Fruit fly (Drosophila melanogaster) whole organism, prepupa: ENCODE results near the gene CG43897.
A peak's percentile ranks its signal among the peaks of the same experiment; 100 is the strongest.

ENCODE experiments used
- CG10631 ChIP-seq: fragments of 200-800 bp; sonication (Bioruptor generic); optimal IDR thresholded peaks from 2 replicates; lab custom pipeline; 2016; ENCODE audit warnings: missing biosample characterization, missing genetic modification characterization
- CG11294 ChIP-seq: fragments of 200-800 bp; sonication (Bioruptor generic); IDR thresholded peaks from 2 replicates; pipeline ENCODE4 v1.3.6; 2022; ENCODE audit warnings: missing biosample characterization, missing genetic modification characterization
- CG11762 ChIP-seq: fragments of 200-800 bp; sonication (Bioruptor generic); optimal IDR thresholded peaks from 3 replicates; lab custom pipeline; 2016; ENCODE audit warnings: missing biosample characterization, missing genetic modification characterization; ENCODE audit not compliant: insufficient read depth
- CG11902 ChIP-seq: fragments of 200-800 bp; sonication (Bioruptor generic); optimal IDR thresholded peaks from 3 replicates; lab custom pipeline; 2016; ENCODE audit warnings: missing biosample characterization, missing genetic modification characterization
- CG15336 ChIP-seq: fragments of 200-800 bp; sonication (Bioruptor generic); IDR thresholded peaks from 2 replicates; pipeline ENCODE4 v1.3.6; 2022; ENCODE audit warnings: missing biosample characterization, missing genetic modification characterization
- CG1621 ChIP-seq: fragments of 200-800 bp; sonication (Bioruptor generic); optimal IDR thresholded peaks from 3 replicates; lab custom pipeline; 2018; ENCODE audit warnings: missing biosample characterization, mild to moderate bottlenecking, missing genetic modification characterization
- CG31627 ChIP-seq: fragments of 200-800 bp; sonication (Bioruptor generic); optimal IDR thresholded peaks from 3 replicates; lab custom pipeline; 2016; ENCODE audit warnings: missing biosample characterization, missing genetic modification characterization
- CG32006 ChIP-seq: fragments of 200-800 bp; sonication (Bioruptor generic); optimal IDR thresholded peaks from 3 replicates; lab custom pipeline; 2017; ENCODE audit warnings: missing biosample characterization, mild to moderate bottlenecking, missing genetic modification characterization
- CG34406 ChIP-seq: fragments of 200-800 bp; sonication (Bioruptor generic); optimal IDR thresholded peaks from 3 replicates; lab custom pipeline; 2016; ENCODE audit warnings: missing biosample characterization, missing genetic modification characterization
- CG3919 ChIP-seq: fragments of 200-800 bp; sonication (Bioruptor generic); optimal IDR thresholded peaks from 3 replicates; lab custom pipeline; 2016; ENCODE audit warnings: missing biosample characterization, missing genetic modification characterization
- CG6276 ChIP-seq: fragments of 200-800 bp; sonication (Bioruptor generic); optimal IDR thresholded peaks from 2 replicates; lab custom pipeline; 2017; ENCODE audit warnings: missing biosample characterization, mild to moderate bottlenecking, missing genetic modification characterization
- CG6792 ChIP-seq: fragments of 200-800 bp; sonication (Bioruptor generic); optimal IDR thresholded peaks from 3 replicates; lab custom pipeline; 2016; ENCODE audit warnings: missing biosample characterization, missing genetic modification characterization
- CG6808 ChIP-seq: fragments of 200-800 bp; sonication (Bioruptor generic); optimal IDR thresholded peaks from 3 replicates; lab custom pipeline; 2017; ENCODE audit warnings: missing biosample characterization, missing genetic modification characterization, mild to moderate bottlenecking, moderate library complexity, missing genetic modification reagents
- CG6854 ChIP-seq: fragments of 200-800 bp; sonication (Bioruptor generic); optimal IDR thresholded peaks from 2 replicates; lab custom pipeline; 2017; ENCODE audit warnings: missing biosample characterization, mild to moderate bottlenecking, missing genetic modification characterization
- CG8119 ChIP-seq: fragments of 200-800 bp; sonication (Bioruptor generic); IDR thresholded peaks from 3 replicates; pipeline ENCODE4 v1.3.6; 2022; ENCODE audit warnings: missing biosample characterization, missing genetic modification characterization
- CG8319 ChIP-seq: fragments of 200-800 bp; sonication (Bioruptor generic); optimal IDR thresholded peaks from 3 replicates; lab custom pipeline; 2016; ENCODE audit warnings: missing biosample characterization, missing genetic modification characterization
- CG8632 ChIP-seq: fragments of 200-800 bp; sonication (Bioruptor generic); optimal IDR thresholded peaks from 3 replicates; lab custom pipeline; 2016; ENCODE audit warnings: missing biosample characterization, missing genetic modification characterization
- CG9139 ChIP-seq: fragments of 200-800 bp; sonication (Bioruptor generic); optimal IDR thresholded peaks from 3 replicates; lab custom pipeline; 2017; ENCODE audit warnings: missing biosample characterization, mild to moderate bottlenecking, missing genetic modification characterization
- Eip75B ChIP-seq: fragments of 200-800 bp; sonication (Bioruptor generic); optimal IDR thresholded peaks from 3 replicates; lab custom pipeline; 2016; ENCODE audit warnings: missing biosample characterization, missing genetic modification characterization
- Eip78C ChIP-seq: fragments of 200-800 bp; sonication (Bioruptor generic); peaks from one replicate; lab custom pipeline; 2016; ENCODE audit warnings: missing biosample characterization, missing genetic modification characterization
- Eip93F ChIP-seq: fragments of 200-800 bp; sonication (Bioruptor generic); optimal IDR thresholded peaks from 2 replicates; lab custom pipeline; 2016; ENCODE audit warnings: missing biosample characterization, mild to moderate bottlenecking, missing genetic modification characterization
- Ets21C ChIP-seq: fragments of 200-800 bp; sonication (Bioruptor generic); optimal IDR thresholded peaks from 3 replicates; lab custom pipeline; 2016; ENCODE audit warnings: missing biosample characterization, missing genetic modification characterization
- Ets96B ChIP-seq: fragments of 200-800 bp; optimal IDR thresholded peaks from 2 replicates; lab custom pipeline; 2019; ENCODE audit warnings: missing biosample characterization, mild to moderate bottlenecking, missing genetic modification characterization, moderate library complexity
- Gug ChIP-seq: fragments of 200-800 bp; sonication (Bioruptor generic); IDR thresholded peaks from 2 replicates; pipeline ENCODE4 v1.3.6; 2022; ENCODE audit warnings: missing biosample characterization, missing genetic modification characterization
- Hr38 ChIP-seq: sonication (Bioruptor generic); optimal IDR thresholded peaks from 2 replicates; lab custom pipeline; 2016; ENCODE audit warnings: missing biosample characterization, missing genetic modification characterization
- Hr39 ChIP-seq: fragments of 200-800 bp; sonication (Bioruptor generic); optimal IDR thresholded peaks from 2 replicates; lab custom pipeline; 2016; ENCODE audit warnings: missing biosample characterization, missing genetic modification characterization
- Met ChIP-seq: fragments of 200-800 bp; sonication (Bioruptor generic); optimal IDR thresholded peaks from 3 replicates; lab custom pipeline; 2016; ENCODE audit warnings: missing biosample characterization, missing genetic modification characterization
- OdsH ChIP-seq: fragments of 200-800 bp; sonication (Bioruptor generic); optimal IDR thresholded peaks from 3 replicates; lab custom pipeline; 2016; ENCODE audit warnings: missing biosample characterization, missing genetic modification characterization
- Sox102F ChIP-seq: fragments of 200-800 bp; sonication (Bioruptor generic); optimal IDR thresholded peaks from 2 replicates; lab custom pipeline; 2016; ENCODE audit warnings: missing biosample characterization, mild to moderate bottlenecking, missing genetic modification characterization
- Sox15 ChIP-seq: fragments of 200-800 bp; sonication (Bioruptor generic); optimal IDR thresholded peaks from 3 replicates; lab custom pipeline; 2016; ENCODE audit warnings: missing biosample characterization, missing genetic modification characterization
- achi ChIP-seq: fragments of 200-800 bp; sonication (Bioruptor generic); optimal IDR thresholded peaks from 3 replicates; lab custom pipeline; 2016; ENCODE audit warnings: missing biosample characterization, missing genetic modification characterization
- acj6 ChIP-seq: fragments of 200-800 bp; sonication (Bioruptor generic); optimal IDR thresholded peaks from 3 replicates; lab custom pipeline; 2016; ENCODE audit warnings: missing biosample characterization, missing genetic modification characterization
- cyc ChIP-seq: fragments of 200-800 bp; sonication (Bioruptor generic); optimal IDR thresholded peaks from 3 replicates; lab custom pipeline; 2016; ENCODE audit warnings: missing biosample characterization, missing genetic modification characterization
- dac ChIP-seq: fragments of 200-800 bp; sonication (Bioruptor generic); optimal IDR thresholded peaks from 2 replicates; lab custom pipeline; 2017; ENCODE audit warnings: missing biosample characterization, mild to moderate bottlenecking, missing genetic modification characterization
- dsx ChIP-seq: fragments of 200-800 bp; optimal IDR thresholded peaks from 3 replicates; lab custom pipeline; 2019; ENCODE audit warnings: missing biosample characterization, mild to moderate bottlenecking, missing genetic modification characterization, moderate library complexity; ENCODE audit not compliant: poor library complexity, severe bottlenecking
- esn ChIP-seq: fragments of 200-800 bp; sonication (Bioruptor generic); optimal IDR thresholded peaks from 2 replicates; lab custom pipeline; 2016; ENCODE audit warnings: missing biosample characterization, mild to moderate bottlenecking, missing genetic modification characterization, moderate library complexity
- fd59A ChIP-seq: fragments of 200-800 bp; sonication (Bioruptor generic); optimal IDR thresholded peaks from 2 replicates; lab custom pipeline; 2017; ENCODE audit warnings: missing biosample characterization, mild to moderate bottlenecking, missing genetic modification characterization, missing genetic modification reagents
- lz ChIP-seq: fragments of 200-800 bp; sonication (Bioruptor generic); optimal IDR thresholded peaks from 3 replicates; lab custom pipeline; 2016; ENCODE audit warnings: missing biosample characterization, missing genetic modification characterization
- net ChIP-seq: fragments of 200-800 bp; sonication (Bioruptor generic); optimal IDR thresholded peaks from 3 replicates; lab custom pipeline; 2016; ENCODE audit warnings: missing biosample characterization, missing genetic modification characterization
- pdm3 ChIP-seq: fragments of 200-800 bp; sonication (Bioruptor generic); optimal IDR thresholded peaks from 3 replicates; lab custom pipeline; 2016; ENCODE audit warnings: missing biosample characterization, missing genetic modification characterization
- salr ChIP-seq, 2 experiments: fragments of 200-800 bp; sonication (Bioruptor generic); optimal IDR thresholded peaks; 3 replicates each; lab custom pipeline; 2016 to 2018; ENCODE audit warnings: missing biosample characterization in 2 of 2, missing genetic modification characterization in 2 of 2, mild to moderate bottlenecking in 1 of 2
- spab ChIP-seq: fragments of 200-800 bp; sonication (Bioruptor generic); optimal IDR thresholded peaks from 2 replicates; lab custom pipeline; 2017; ENCODE audit warnings: missing biosample characterization, mild to moderate bottlenecking, missing genetic modification characterization, missing genetic modification reagents
- ss ChIP-seq, 2 experiments: fragments of 200-800 bp; sonication (Bioruptor generic); optimal IDR thresholded peaks; 2 replicates in 1 of 2; 3 replicates in 1 of 2; lab custom pipeline; 2017 to 2018; ENCODE audit warnings: mild to moderate bottlenecking in 2 of 2, missing biosample characterization in 2 of 2, missing genetic modification characterization in 2 of 2, moderate library complexity in 1 of 2
- topi ChIP-seq: fragments of 200-800 bp; sonication (Bioruptor generic); optimal IDR thresholded peaks from 3 replicates; lab custom pipeline; 2016; ENCODE audit warnings: missing biosample characterization, missing genetic modification characterization
- vri ChIP-seq: fragments of 200-800 bp; sonication (Bioruptor generic); optimal IDR thresholded peaks from 3 replicates; lab custom pipeline; 2016; ENCODE audit warnings: missing biosample characterization, mild to moderate bottlenecking, missing genetic modification characterization

The CG43897 gene

dm6 chr3L:9855784-9856426, 42.3 kb downstream of the CG43897 start (continued):
- TF ChIP-seq achi (GFP tag; lab: Kevin White, UChicago) (peak; percentile 92), Hr38 (GFP tag; lab: Kevin White, UChicago) (no peak), pdm3 (GFP tag; lab: Kevin White, UChicago) (peak; percentile 94), Met (GFP tag; lab: Kevin White, UChicago) (peak; percentile 96), CG8632 (GFP tag; lab: Kevin White, UChicago) (peak; percentile 85), vri (GFP tag; lab: Kevin White, UChicago) (peak; percentile 89), Gug (GFP tag; lab: Robert Waterston, UW) (peak; percentile 96), ss (GFP tag; optimal IDR thresholded peaks at IDR 0.05; lab: Kevin White, UChicago) (peak; percentile 79 to 89), Sox15 (GFP tag; lab: Kevin White, UChicago) (peak; percentile 80), CG1621 (tag; lab: Kevin White, UChicago) (peak; percentile 88), esn (GFP tag; lab: Kevin White, UChicago) (peak; percentile 97), Eip78C (GFP tag; lab: Kevin White, UChicago) (peak; percentile 99), salr (GFP tag; optimal IDR thresholded peaks at IDR 0.05; lab: Kevin White, UChicago) (peak; percentile 77 to 90), CG9139 (peak; percentile 84), CG34406 (GFP tag; lab: Kevin White, UChicago) (peak; percentile 88), CG10631 (GFP tag; lab: Kevin White, UChicago) (peak; percentile 92), CG31627 (GFP tag; lab: Kevin White, UChicago) (peak; percentile 95), CG6808 (peak; percentile 95), CG6276 (GFP tag; lab: Kevin White, UChicago) (peak; percentile 82), dac (GFP tag; lab: Kevin White, UChicago) (peak; percentile 87)

- peak; percentile 42 for TF ChIP-seq CG11762 (GFP tag; lab: Kevin White, UChicago)
- 0 out of 2 replicates have a peak, but pooled peaks have one; percentile 19 for TF ChIP-seq CG11294 (GFP tag; lab: Robert Waterston, UW)
- TF ChIP-seq CG11902 (GFP tag; lab: Kevin White, UChicago), result no peak
- TF ChIP-seq vri (GFP tag; lab: Kevin White, UChicago), result no peak
- TF ChIP-seq Sox102F, result no peak
- no peak for TF ChIP-seq spab (GFP tag; lab: Kevin White, UChicago)
- no peak for TF ChIP-seq pdm3 (GFP tag; lab: Kevin White, UChicago)
- no peak for TF ChIP-seq net
- TF ChIP-seq fd59A (GFP tag; lab: Kevin White, UChicago), result no peak
- TF ChIP-seq CG6276 (GFP tag; lab: Kevin White, UChicago), result no peak
- no peak for TF ChIP-seq CG6792 (GFP tag; lab: Kevin White, UChicago)
- peak; percentile 31 for TF ChIP-seq CG10631 (GFP tag; lab: Kevin White, UChicago)
- TF ChIP-seq CG15336 (GFP tag; lab: Robert Waterston, UW), result peak; percentile 81
- peak; percentile 66 for TF ChIP-seq Eip78C (GFP tag; lab: Kevin White, UChicago)
- TF ChIP-seq lz (GFP tag; lab: Kevin White, UChicago), result no peak
- TF ChIP-seq OdsH (GFP tag; lab: Kevin White, UChicago), result peak; percentile 6
- no peak for TF ChIP-seq Eip93F (GFP tag; lab: Kevin White, UChicago)
- peak; percentile 59 for TF ChIP-seq Gug (GFP tag; lab: Robert Waterston, UW)
- peak; percentile 59 for TF ChIP-seq Ets96B (tag; lab: Kevin White, UChicago)
- no peak for TF ChIP-seq CG6854 (GFP tag; lab: Kevin White, UChicago)
- no peak for TF ChIP-seq Ets21C
- TF ChIP-seq CG8319 (GFP tag; lab: Kevin White, UChicago), result no peak
- peak in 1 of 2 experiments; percentile 29 for TF ChIP-seq ss (GFP tag; optimal IDR thresholded peaks at IDR 0.05; lab: Kevin White, UChicago)
- TF ChIP-seq topi (GFP tag; lab: Kevin White, UChicago), result no peak
- no peak for TF ChIP-seq CG32006
- TF ChIP-seq dac (GFP tag; lab: Kevin White, UChicago), result no peak
- TF ChIP-seq CG34406 (GFP tag; lab: Kevin White, UChicago), result peak; percentile 41
- TF ChIP-seq CG8119 (GFP tag; lab: Robert Waterston, UW), result peak; percentile 64
- TF ChIP-seq CG3919, result no peak
- TF ChIP-seq acj6 (GFP tag; lab: Kevin White, UChicago), result peak; percentile 44
- TF ChIP-seq cyc (GFP tag; lab: Kevin White, UChicago), result no peak
- TF ChIP-seq dsx (GFP tag; lab: Kevin White, UChicago), result peak; percentile 52
- no peak for TF ChIP-seq Eip75B
- no peak for TF ChIP-seq Hr38 (GFP tag; lab: Kevin White, UChicago)
- no peak for TF ChIP-seq Hr39 (GFP tag; lab: Kevin White, UChicago)
- TF ChIP-seq CG1621 (tag; lab: Kevin White, UChicago), result no peak
Observed at dm6 chr3L:9856430-9857218, 43.0 kb downstream of the CG43897 start.
